Worm (Caenorhabditis elegans) whole organism, early embryonic: ENCODE measurements around the gene Y45F10D.7.

Experiments used
- B0310.2 ChIP-seq: sonication (generic microtip); optimal IDR thresholded peaks from 2 replicates; lab custom pipeline; 2016; ENCODE audit warnings: mild to moderate bottlenecking, missing genetic modification characterization, missing compliant biosample characterization
- F13C5.2 ChIP-seq: sonication (generic microtip); optimal IDR thresholded peaks from 2 replicates; lab custom pipeline; 2017; ENCODE audit warnings: mild to moderate bottlenecking, missing genetic modification characterization, inconsistent platforms, missing compliant biosample characterization
- aly-1 ChIP-seq: sonication (generic microtip); optimal IDR thresholded peaks from 2 replicates; lab custom pipeline; 2016; ENCODE audit warnings: missing genetic modification characterization, missing compliant biosample characterization
- ama-1 ChIP-seq: fragments of 150-350 bp; optimal IDR thresholded peaks from 2 replicates; lab custom pipeline; 2014
- ceh-13 ChIP-seq: fragments of 200-800 bp; sonication (Bioruptor generic); optimal IDR thresholded peaks from 2 replicates; lab custom pipeline; 2018; ENCODE audit warnings: mild to moderate bottlenecking, missing genetic modification characterization, missing compliant biosample characterization
- ceh-36 ChIP-seq: sonication (generic microtip); optimal IDR thresholded peaks from 2 replicates; lab custom pipeline; 2016; ENCODE audit warnings: missing genetic modification characterization, inconsistent platforms, missing compliant biosample characterization
- flt-1 ChIP-seq: fragments of 200-800 bp; sonication (Bioruptor generic); IDR thresholded peaks from 2 replicates; pipeline ENCODE4 v1.3.6; 2022; ENCODE audit warnings: missing genetic modification characterization, missing compliant biosample characterization
- hnd-1 ChIP-seq: sonication (generic microtip); optimal IDR thresholded peaks from 2 replicates; lab custom pipeline; 2016; ENCODE audit warnings: missing genetic modification characterization, missing compliant biosample characterization
- scrt-1 ChIP-seq: fragments of 200-800 bp; sonication (Bioruptor generic); IDR thresholded peaks from 2 replicates; pipeline ENCODE4 v1.3.6; 2022; ENCODE audit warnings: missing genetic modification characterization, missing compliant biosample characterization
- tra-4 ChIP-seq: sonication (generic microtip); optimal IDR thresholded peaks from 2 replicates; lab custom pipeline; 2017; ENCODE audit warnings: missing genetic modification characterization, missing compliant biosample characterization

ce11 chrIV:13820862-13821261 is 32.2 kb downstream of the Y45F10D.7 start, which contains the start of gene Y45F10D.15:
- TF ChIP-seq hnd-1 (tag; lab: Kevin White, UChicago) = no peak
- no peak for TF ChIP-seq scrt-1 (GFP tag; lab: Robert Waterston, UW)
- TF ChIP-seq flt-1 (GFP tag; lab: Robert Waterston, UW) = no peak
- no peak for TF ChIP-seq aly-1
- TF ChIP-seq ama-1 (lab: Kevin White, UChicago) = no peak
- no peak for TF ChIP-seq tra-4
- TF ChIP-seq F13C5.2 (tag; lab: Kevin White, UChicago) = no peak
- no peak for TF ChIP-seq B0310.2 (tag; lab: Kevin White, UChicago)
- TF ChIP-seq ceh-13 (GFP tag; lab: Kevin White, UChicago) = no peak
- TF ChIP-seq ceh-36 (tag; lab: Kevin White, UChicago) = no peak
